Fruit fly (Drosophila melanogaster): ENCODE results near the gene CG42681.
A peak's percentile ranks its signal among the peaks of the same experiment; 100 is the strongest.

CG42681 gene

dm6 chr2L:14706194-14706593 is 38.0 kb upstream of the CG42681 start (continued):
- TF ChIP-seq CG3407 (GFP tag; optimal IDR thresholded peaks at IDR 0.05) (no peak), dmrt11E (tag; optimal IDR thresholded peaks at IDR 0.05) (peak; percentile 61), esg (GFP tag; conservative IDR thresholded peaks at IDR 0.05) (peak; percentile 56), sc (optimal IDR thresholded peaks at IDR 0.05) (no peak), sc (GFP tag; optimal IDR thresholded peaks at IDR 0.05) (no peak), caup (GFP tag; optimal IDR thresholded peaks at IDR 0.05; ENCODE audit: severe bottlenecking) (peak; percentile 82), H15 (GFP tag; IDR thresholded peaks at IDR 0.05) (peak; percentile 30; the same call in 2 of the 3 replicates), HLH54F (GFP tag; optimal IDR thresholded peaks at IDR 0.05) (peak; percentile 49), CG9932 (GFP tag; IDR thresholded peaks at IDR 0.05) (peak; percentile 79), cg (GFP tag; optimal IDR thresholded peaks at IDR 0.05) (no peak), gcm (GFP tag; optimal IDR thresholded peaks at IDR 0.05) (no peak), CG6175 (GFP tag; IDR thresholded peaks at IDR 0.05) (0 out of 3 replicates have a peak, but pooled peaks have one; percentile 29), Fer2 (tag; optimal IDR thresholded peaks at IDR 0.05) (peak; percentile 33), GATAe (GFP tag; conservative IDR thresholded peaks at IDR 0.05) (no peak), nmo (GFP tag; optimal IDR thresholded peaks at IDR 0.05) (peak; percentile 58), jing (GFP tag; optimal IDR thresholded peaks at IDR 0.05) (no peak), E2f2 (GFP tag; IDR thresholded peaks at IDR 0.05) (peak; percentile 60), twi (tag; optimal IDR thresholded peaks at IDR 0.05) (peak; percentile 48), CG10565 (GFP tag; optimal IDR thresholded peaks at IDR 0.05) (peak; percentile 27), mld (GFP tag; IDR thresholded peaks at IDR 0.05; ENCODE audit: partially characterized antibody) (no peak), kay (GFP tag; optimal IDR thresholded peaks at IDR 0.05) (peak; percentile 62), CG12155 (GFP tag; optimal IDR thresholded peaks at IDR 0.05) (peak; percentile 54), CG17568 (GFP tag; optimal IDR thresholded peaks at IDR 0.05) (no peak), CkIIα-i1 (GFP tag; IDR thresholded peaks at IDR 0.05) (no peak), Opbp (GFP tag; IDR thresholded peaks at IDR 0.05; ENCODE audit: partially characterized antibody) (peak; percentile 35; the same call in 1 of the 3 replicates), CG3726 (GFP tag; IDR thresholded peaks at IDR 0.05) (0 out of 3 replicates have a peak, but pooled peaks have one; percentile 33), ttk (GFP tag; IDR thresholded peaks at IDR 0.05) (peak; percentile 66), CG4617 (GFP tag; optimal IDR thresholded peaks at IDR 0.05; ENCODE audit: borderline replicate concordance) (peak; percentile 38), fd64A (GFP tag; optimal IDR thresholded peaks at IDR 0.05) (no peak), CG15514 (GFP tag; optimal IDR thresholded peaks at IDR 0.05) (peak; percentile 66), D (optimal IDR thresholded peaks at IDR 0.05) (no peak), D (GFP tag; optimal IDR thresholded peaks at IDR 0.05) (peak; percentile 43), Xbp1 (GFP tag; optimal IDR thresholded peaks at IDR 0.05) (peak; percentile 92), unpg (GFP tag; optimal IDR thresholded peaks at IDR 0.05) (peak; percentile 31), slp2 (GFP tag; optimal IDR thresholded peaks at IDR 0.05) (peak; percentile 83), CG7372 (GFP tag; IDR thresholded peaks at IDR 0.05) (peak; percentile 40; the same call in 1 of the 2 replicates), CG13775 (GFP tag; optimal IDR thresholded peaks at IDR 0.05) (no peak), CG10979 (tag; optimal IDR thresholded peaks at IDR 0.05) (peak; percentile 68), CG11456 (GFP tag; IDR thresholded peaks at IDR 0.05) (peak; percentile 97), lmd (GFP tag; IDR thresholded peaks at IDR 0.05) (peak; percentile 77), ERR (GFP tag; optimal IDR thresholded peaks at IDR 0.05) (peak; percentile 27), corto (GFP tag; optimal IDR thresholded peaks at IDR 0.05) (no peak), CG14050 (GFP tag; IDR thresholded peaks at IDR 0.05) (no peak; the same call in 2 of the 3 replicates), CG15601 (tag; optimal IDR thresholded peaks at IDR 0.05) (peak; percentile 62), ftz-f1 (GFP tag; optimal IDR thresholded peaks at IDR 0.05) (peak; percentile 77), CG4360 (GFP tag; IDR thresholded peaks at IDR 0.05) (peak; percentile 31; the same call in 1 of the 2 replicates), Asciz (GFP tag; optimal IDR thresholded peaks at IDR 0.05) (peak; percentile 56), pan (optimal IDR thresholded peaks at IDR 0.05) (no peak), pan (GFP tag; optimal IDR thresholded peaks at IDR 0.05 in 1 of 2, IDR thresholded peaks at IDR 0.05 in 1 of 2) (peak in 1 of 2 experiments; percentile 77), bigmax (GFP tag; optimal IDR thresholded peaks at IDR 0.05) (no peak), CG17186 (GFP tag; optimal IDR thresholded peaks at IDR 0.05) (peak; percentile 42)

Data from whole organism, embryonic.